Fruit fly (Drosophila melanogaster) S2 (cell line): ENCODE data around the gene CG8915.

Experiments used
- CG8478 ChIP-seq: fragments of >200 bp; optimal IDR thresholded peaks from 2 replicates; lab custom pipeline; 2018
- CTCF ChIP-seq, 2 experiments: fragments of >200 bp; optimal IDR thresholded peaks; 2 replicates each; lab custom pipeline; 2018

DNA sequence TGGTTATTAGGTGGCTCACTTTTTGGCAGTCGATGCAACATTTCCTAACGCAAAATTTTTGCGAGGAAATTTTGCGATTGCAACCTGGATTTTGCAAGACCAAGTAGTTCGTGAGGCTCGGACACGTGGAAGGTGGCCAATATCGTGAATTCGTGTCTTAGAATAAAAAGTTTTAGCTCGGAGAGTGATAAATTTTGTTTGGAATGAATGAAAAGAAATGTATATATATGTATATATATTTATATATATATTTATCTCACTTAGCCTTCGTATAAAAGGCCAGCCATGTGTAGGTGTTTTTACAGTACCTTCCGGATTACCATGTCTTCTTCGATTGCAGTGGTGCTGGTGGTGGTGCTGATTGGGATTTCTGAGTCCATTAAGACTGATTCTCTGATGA lies 32.8 kb downstream of the CG8915 start, which contains the start of gene CG18258:
- no peak for TF ChIP-seq CG8478 (lab: Kevin White, UChicago)
- TF ChIP-seq CTCF (optimal IDR thresholded peaks at IDR 0.05; lab: Kevin White, UChicago), result no peak
